Fruit fly (Drosophila melanogaster) whole organism, embryonic: Measurements from ENCODE around the gene HtrA2.
A peak's percentile ranks its signal among the peaks of the same experiment; 100 is the strongest.

ENCODE experiments used
- ATbp ChIP-seq: fragments of 200-800 bp; sonication (Bioruptor generic); optimal IDR thresholded peaks from 2 replicates; lab custom pipeline; 2017; ENCODE audit warnings: missing biosample characterization, mild to moderate bottlenecking, missing genetic modification characterization, missing genetic modification reagents
- CG11560 ChIP-seq: fragments of 200-800 bp; sonication (Bioruptor generic); IDR thresholded peaks from 3 replicates; pipeline ENCODE4 v1.3.6; 2022; ENCODE audit warnings: missing biosample characterization, missing genetic modification characterization
- CG11696 ChIP-seq: fragments of 200-800 bp; sonication (Bioruptor generic); IDR thresholded peaks from 2 replicates; pipeline ENCODE4 v1.3.6; 2022; ENCODE audit warnings: missing biosample characterization, missing genetic modification characterization
- CG12155 ChIP-seq: fragments of 200-800 bp; sonication (Bioruptor generic); optimal IDR thresholded peaks from 3 replicates; lab custom pipeline; 2016; ENCODE audit warnings: missing biosample characterization, missing genetic modification characterization
- CG15696 ChIP-seq: fragments of 200-800 bp; sonication (Bioruptor generic); optimal IDR thresholded peaks from 2 replicates; lab custom pipeline; 2019; ENCODE audit warnings: missing biosample characterization, mild to moderate bottlenecking, missing genetic modification characterization, moderate library complexity
- CG16815 ChIP-seq: fragments of 200-800 bp; sonication (Bioruptor generic); optimal IDR thresholded peaks from 3 replicates; lab custom pipeline; 2017; ENCODE audit warnings: missing biosample characterization, mild to moderate bottlenecking, missing genetic modification characterization
- CG17802 ChIP-seq: fragments of 200-800 bp; sonication (Bioruptor generic); optimal IDR thresholded peaks from 2 replicates; lab custom pipeline; 2018; ENCODE audit warnings: missing biosample characterization, mild to moderate bottlenecking, missing genetic modification characterization, moderate library complexity
- CG18599 ChIP-seq: fragments of 200-800 bp; sonication (Bioruptor generic); optimal IDR thresholded peaks from 3 replicates; lab custom pipeline; 2017; ENCODE audit warnings: missing biosample characterization, missing genetic modification characterization, mild to moderate bottlenecking, moderate library complexity, missing genetic modification reagents
- CG2120 ChIP-seq: fragments of 200-800 bp; sonication (Bioruptor generic); optimal IDR thresholded peaks from 3 replicates; lab custom pipeline; 2016; ENCODE audit warnings: missing biosample characterization, missing genetic modification characterization
- CG30403 ChIP-seq: fragments of 200-800 bp; sonication (Bioruptor generic); optimal IDR thresholded peaks from 3 replicates; lab custom pipeline; 2016; ENCODE audit warnings: missing biosample characterization, missing genetic modification characterization
- CG31365 ChIP-seq: fragments of 200-800 bp; sonication (Bioruptor generic); optimal IDR thresholded peaks from 2 replicates; lab custom pipeline; 2018; ENCODE audit warnings: missing biosample characterization, mild to moderate bottlenecking, missing genetic modification characterization
- CG34224 ChIP-seq: fragments of 200-800 bp; sonication (Bioruptor generic); IDR thresholded peaks from 3 replicates; pipeline ENCODE4 v1.3.6; 2022; ENCODE audit warnings: missing biosample characterization, missing genetic modification characterization; ENCODE audit not compliant: partially characterized antibody
- CG4360 ChIP-seq: fragments of 200-800 bp; sonication (Bioruptor generic); IDR thresholded peaks from 2 replicates; pipeline ENCODE4 v1.3.6; 2022; ENCODE audit warnings: missing biosample characterization, missing genetic modification characterization
- CG4404 ChIP-seq: fragments of 200-800 bp; sonication (Bioruptor generic); IDR thresholded peaks from 2 replicates; pipeline ENCODE4 v1.3.6; 2022; ENCODE audit warnings: missing biosample characterization, missing genetic modification characterization
- CG6654 ChIP-seq: fragments of 200-800 bp; sonication (Bioruptor generic); optimal IDR thresholded peaks from 2 replicates; lab custom pipeline; 2017; ENCODE audit warnings: missing biosample characterization, mild to moderate bottlenecking, missing genetic modification characterization
- CG7928 ChIP-seq: fragments of 200-800 bp; sonication (Bioruptor generic); optimal IDR thresholded peaks from 2 replicates; lab custom pipeline; 2017; ENCODE audit warnings: missing biosample characterization, mild to moderate bottlenecking, missing genetic modification characterization
- Chrac-16 ChIP-seq: fragments of 200-800 bp; sonication (Bioruptor generic); optimal IDR thresholded peaks from 3 replicates; lab custom pipeline; 2016; ENCODE audit warnings: missing biosample characterization, missing genetic modification characterization
- Dbx ChIP-seq: fragments of 200-800 bp; sonication (Bioruptor generic); IDR thresholded peaks from 3 replicates; pipeline ENCODE4 v1.3.6; 2022; ENCODE audit warnings: missing biosample characterization, missing genetic modification characterization
- Eip74EF ChIP-seq, 2 experiments: fragments of 200-800 bp in 1 of 2; fragments of >200 bp in 1 of 2; sonication (Bioruptor generic) in 1 of 2; optimal IDR thresholded peaks; 2 replicates each; lab custom pipeline; 2017 to 2019; ENCODE audit warnings: missing biosample characterization in 2 of 2, missing genetic modification characterization in 2 of 2, mild to moderate bottlenecking in 1 of 2, moderate library complexity in 1 of 2
- Fer2 ChIP-seq: fragments of 200-800 bp; sonication (Bioruptor generic); optimal IDR thresholded peaks from 2 replicates; lab custom pipeline; 2018; ENCODE audit warnings: missing biosample characterization, mild to moderate bottlenecking, missing genetic modification characterization, moderate library complexity
- GATAe ChIP-seq: fragments of 200-800 bp; sonication (Bioruptor generic); conservative IDR thresholded peaks from 2 replicates; pipeline ENCODE4 v1.3.6; 2022; ENCODE audit warnings: missing biosample characterization, missing genetic modification characterization
- Hey ChIP-seq: fragments of 200-800 bp; sonication (Bioruptor generic); optimal IDR thresholded peaks from 3 replicates; lab custom pipeline; 2018; ENCODE audit warnings: missing biosample characterization, mild to moderate bottlenecking, missing genetic modification characterization
- Hsf ChIP-seq: fragments of 200-800 bp; sonication (Bioruptor generic); optimal IDR thresholded peaks from 3 replicates; lab custom pipeline; 2016; ENCODE audit warnings: missing biosample characterization, missing genetic modification characterization
- Lim3 ChIP-seq: fragments of 200-800 bp; sonication (Bioruptor generic); IDR thresholded peaks from 2 replicates; pipeline ENCODE4 v1.3.6; 2022; ENCODE audit warnings: missing biosample characterization, missing genetic modification characterization
- MBD-R2 ChIP-seq: fragments of 200-800 bp; sonication (Bioruptor generic); IDR thresholded peaks from 2 replicates; pipeline ENCODE4 v1.3.6; 2022; ENCODE audit warnings: missing biosample characterization, missing genetic modification characterization
- Max ChIP-seq: fragments of 200-800 bp; sonication (Bioruptor generic); optimal IDR thresholded peaks from 2 replicates; lab custom pipeline; 2016; ENCODE audit warnings: missing biosample characterization, mild to moderate bottlenecking, missing genetic modification characterization
- Mrtf ChIP-seq: fragments of 200-800 bp; sonication (Bioruptor generic); IDR thresholded peaks from 3 replicates; pipeline ENCODE4 v1.3.6; 2022; ENCODE audit warnings: missing biosample characterization, missing genetic modification characterization
- Sox102F ChIP-seq: fragments of 200-800 bp; sonication (Bioruptor generic); optimal IDR thresholded peaks from 2 replicates; lab custom pipeline; 2018; ENCODE audit warnings: missing biosample characterization, mild to moderate bottlenecking, missing genetic modification characterization, moderate library complexity
- Sry-β ChIP-seq: fragments of 200-800 bp; sonication (Bioruptor generic); optimal IDR thresholded peaks from 2 replicates; lab custom pipeline; 2018; ENCODE audit warnings: missing biosample characterization, mild to moderate bottlenecking, missing genetic modification characterization, moderate library complexity
- Sry-δ ChIP-seq: fragments of 200-800 bp; sonication (Bioruptor generic); optimal IDR thresholded peaks from 2 replicates; lab custom pipeline; 2016; ENCODE audit warnings: missing biosample characterization, missing genetic modification characterization
- Ssrp ChIP-seq: fragments of 200-800 bp; sonication (Bioruptor generic); optimal IDR thresholded peaks from 2 replicates; lab custom pipeline; 2018; ENCODE audit warnings: missing biosample characterization, mild to moderate bottlenecking, missing genetic modification characterization, moderate library complexity
- ase ChIP-seq: fragments of 200-800 bp; sonication (Bioruptor generic); IDR thresholded peaks from 3 replicates; pipeline ENCODE4 v1.3.6; 2022; ENCODE audit warnings: missing biosample characterization, missing genetic modification characterization
- crp ChIP-seq, 2 experiments: fragments of 200-800 bp; sonication (Bioruptor generic); optimal IDR thresholded peaks; 2 replicates in 1 of 2; 3 replicates in 1 of 2; lab custom pipeline; 2017; ENCODE audit warnings: missing biosample characterization in 2 of 2, missing genetic modification characterization in 2 of 2, mild to moderate bottlenecking in 1 of 2, moderate library complexity in 1 of 2
- fru ChIP-seq: fragments of >200 bp; optimal IDR thresholded peaks from 2 replicates; lab custom pipeline; 2017
- kah ChIP-seq: fragments of 200-800 bp; sonication (Bioruptor generic); optimal IDR thresholded peaks from 2 replicates; lab custom pipeline; 2018; ENCODE audit warnings: missing biosample characterization, mild to moderate bottlenecking, missing genetic modification characterization
- lbe ChIP-seq: fragments of 200-800 bp; sonication (Bioruptor generic); optimal IDR thresholded peaks from 2 replicates; lab custom pipeline; 2016; ENCODE audit warnings: missing biosample characterization, mild to moderate bottlenecking, missing genetic modification characterization
- lola ChIP-seq, 3 experiments: fragments of >200 bp in 2 of 3; fragments of 200-800 bp in 1 of 3; sonication (Bioruptor generic) in 1 of 3; optimal IDR thresholded peaks; 2 replicates each; lab custom pipeline; 2017 to 2019; ENCODE audit warnings: missing biosample characterization in 3 of 3, missing genetic modification characterization in 3 of 3, mild to moderate bottlenecking in 1 of 3, moderate library complexity in 1 of 3
- peb ChIP-seq: fragments of 200-800 bp; sonication (Bioruptor generic); IDR thresholded peaks from 2 replicates; pipeline ENCODE4 v1.3.6; 2022; ENCODE audit warnings: missing biosample characterization, missing genetic modification characterization
- prd ChIP-seq, 3 experiments: fragments of >200 bp in 2 of 3; fragments of 200-800 bp in 1 of 3; sonication (Bioruptor generic) in 1 of 3; optimal IDR thresholded peaks in 2 of 3; IDR thresholded peaks in 1 of 3; 2 replicates in 2 of 3; 3 replicates in 1 of 3; pipeline versions ENCODE4 v1.3.6 to Lab custom; 2017 to 2022; ENCODE audit warnings: missing biosample characterization in 1 of 3, missing genetic modification characterization in 1 of 3
- pros ChIP-seq: fragments of 200-800 bp; sonication (Bioruptor generic); optimal IDR thresholded peaks from 3 replicates; lab custom pipeline; 2019; ENCODE audit warnings: missing biosample characterization, mild to moderate bottlenecking, missing genetic modification characterization, moderate library complexity
- repo ChIP-seq: fragments of 200-800 bp; sonication (Bioruptor generic); optimal IDR thresholded peaks from 2 replicates; lab custom pipeline; 2016; ENCODE audit warnings: missing biosample characterization, missing genetic modification characterization
- scrt ChIP-seq: fragments of 200-800 bp; sonication (Bioruptor generic); optimal IDR thresholded peaks from 2 replicates; lab custom pipeline; 2018; ENCODE audit warnings: missing biosample characterization, mild to moderate bottlenecking, missing genetic modification characterization, moderate library complexity
- slbo ChIP-seq: fragments of 200-800 bp; sonication (Bioruptor generic); IDR thresholded peaks from 2 replicates; pipeline ENCODE4 v1.3.6; 2022; ENCODE audit warnings: missing biosample characterization, missing genetic modification characterization
- trh ChIP-seq: fragments of 200-800 bp; sonication (Bioruptor generic); optimal IDR thresholded peaks from 2 replicates; lab custom pipeline; 2016; ENCODE audit warnings: missing biosample characterization, missing genetic modification characterization
- ttk ChIP-seq: fragments of 200-800 bp; sonication (Bioruptor generic); IDR thresholded peaks from 2 replicates; pipeline ENCODE4 v2.1.2; 2022; ENCODE audit warnings: missing biosample characterization, missing genetic modification characterization
- vfl ChIP-seq: fragments of 200-800 bp; sonication (Bioruptor generic); optimal IDR thresholded peaks from 2 replicates; lab custom pipeline; 2016; ENCODE audit warnings: missing biosample characterization, missing genetic modification characterization
- vvl ChIP-seq: fragments of 200-800 bp; sonication (Bioruptor generic); IDR thresholded peaks from 2 replicates; pipeline ENCODE4 v1.3.6; 2022; ENCODE audit warnings: missing biosample characterization, missing genetic modification characterization
- wek ChIP-seq: fragments of 200-800 bp; sonication (Bioruptor generic); optimal IDR thresholded peaks from 3 replicates; lab custom pipeline; 2018; ENCODE audit warnings: missing biosample characterization, mild to moderate bottlenecking, missing genetic modification characterization, moderate library complexity

Gene HtrA2

DNA sequence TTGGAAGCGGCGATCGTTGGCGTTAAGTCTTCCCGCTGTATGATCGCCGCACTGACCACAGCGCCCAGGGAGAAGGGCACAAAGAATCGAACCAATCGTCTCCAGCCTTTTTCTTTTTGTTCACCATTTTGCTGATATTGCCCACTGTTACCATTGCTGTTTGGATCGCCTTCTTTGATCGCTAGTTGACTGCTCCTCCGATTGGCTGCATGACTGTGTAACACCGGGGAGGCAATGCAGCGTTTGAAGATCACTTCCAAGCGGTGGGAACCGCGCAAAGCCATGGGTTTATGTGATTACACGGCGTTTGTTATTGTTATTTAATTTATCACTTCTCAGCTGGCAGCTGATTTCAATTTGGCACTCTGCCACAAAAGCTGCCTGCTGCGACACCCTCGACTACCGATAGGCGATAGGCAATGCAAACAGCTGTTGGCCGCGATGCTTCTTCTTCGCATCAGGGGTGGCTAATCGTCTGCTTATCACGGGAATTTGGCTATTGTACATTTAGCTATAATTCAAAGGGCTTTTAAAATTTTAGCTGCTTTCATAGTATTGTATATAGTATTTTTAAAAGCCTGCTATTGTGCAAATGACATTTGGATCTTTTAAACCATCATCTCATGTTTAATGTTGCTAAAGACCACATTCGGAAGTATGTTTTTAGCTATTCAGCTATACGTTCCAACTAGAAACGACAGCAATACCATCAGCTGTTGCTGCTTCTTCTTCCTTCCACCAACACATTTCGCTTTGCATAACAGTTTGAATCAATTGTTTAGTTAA is at the start of gene HtrA2, which contains the start of gene mRpL11 (continued):
- TF ChIP-seq Fer2: peak; percentile 42
- TF ChIP-seq Max: peak; percentile 72
- no peak for TF ChIP-seq prd (optimal IDR thresholded peaks at IDR 0.05; lab: Kevin White, UChicago)
- peak; percentile 66; the same call in 1 of the 3 replicates for TF ChIP-seq prd (GFP tag; IDR thresholded peaks at IDR 0.05; lab: Robert Waterston, UW)
- no peak for TF ChIP-seq CG18599
- no peak for TF ChIP-seq CG6654 (GFP tag; lab: Kevin White, UChicago)
- 0 out of 2 replicates have a peak, but pooled peaks have one; percentile 19 for TF ChIP-seq peb (GFP tag; lab: Robert Waterston, UW)
- peak; percentile 60 for TF ChIP-seq vfl (GFP tag; lab: Kevin White, UChicago)
- TF ChIP-seq Sry-δ (GFP tag; lab: Kevin White, UChicago): peak; percentile 64
- TF ChIP-seq crp (GFP tag; optimal IDR thresholded peaks at IDR 0.05; lab: Kevin White, UChicago): peak; percentile 100
- TF ChIP-seq CG17802 (tag; lab: Kevin White, UChicago): no peak
- no peak for TF ChIP-seq ttk (GFP tag; lab: Robert Waterston, UW)
- TF ChIP-seq CG11560 (tag; lab: Robert Waterston, UW): no peak
- peak; percentile 100 for TF ChIP-seq Sry-β
- TF ChIP-seq CG2120: peak; percentile 85
- TF ChIP-seq Lim3 (GFP tag; lab: Robert Waterston, UW): no peak
- TF ChIP-seq CG16815 (GFP tag; lab: Kevin White, UChicago): peak; percentile 37
- no peak for TF ChIP-seq Sox102F (GFP tag; lab: Kevin White, UChicago)
- TF ChIP-seq Hey: no peak
- no peak for TF ChIP-seq CG34224 (GFP tag; lab: Robert Waterston, UW)
- TF ChIP-seq wek: no peak
- no peak for TF ChIP-seq kah (GFP tag; lab: Kevin White, UChicago)
- peak; percentile 62 for TF ChIP-seq CG4404 (GFP tag; lab: Robert Waterston, UW)
- TF ChIP-seq lbe (GFP tag; lab: Kevin White, UChicago): no peak
- TF ChIP-seq CG7928 (GFP tag; lab: Kevin White, UChicago): peak; percentile 72
- TF ChIP-seq scrt: peak; percentile 31
- peak; percentile 76 for TF ChIP-seq CG30403 (GFP tag; lab: Kevin White, UChicago)
- TF ChIP-seq fru (lab: Kevin White, UChicago): no peak
- no peak for TF ChIP-seq Dbx (GFP tag; lab: Robert Waterston, UW)
- no peak for TF ChIP-seq trh (GFP tag; lab: Kevin White, UChicago)
- peak; percentile 52 for TF ChIP-seq CG15696 (tag; lab: Kevin White, UChicago)
- TF ChIP-seq Chrac-16: peak; percentile 57
- no peak for TF ChIP-seq Mrtf
- peak; percentile 99 for TF ChIP-seq MBD-R2
- no peak for TF ChIP-seq pros
- no peak for TF ChIP-seq GATAe (GFP tag; lab: Robert Waterston, UW)
- peak in 1 of 3 experiments; percentile 66 for TF ChIP-seq lola (GFP tag; optimal IDR thresholded peaks at IDR 0.05; lab: Kevin White, UChicago)
- peak; percentile 61 for TF ChIP-seq vvl
- no peak for TF ChIP-seq CG11696
- peak; percentile 57 for TF ChIP-seq CG12155 (GFP tag; lab: Kevin White, UChicago)
- 0 out of 3 replicates have a peak, but pooled peaks have one; percentile 10 for TF ChIP-seq ase
- TF ChIP-seq slbo: peak; percentile 76
- TF ChIP-seq repo (GFP tag; lab: Kevin White, UChicago): peak; percentile 13
- no peak for TF ChIP-seq Eip74EF (GFP tag; optimal IDR thresholded peaks at IDR 0.05; lab: Kevin White, UChicago)
- no peak for TF ChIP-seq ATbp
- TF ChIP-seq CG31365: no peak
- no peak for TF ChIP-seq CG4360 (GFP tag; lab: Robert Waterston, UW)
- TF ChIP-seq Hsf (GFP tag; lab: Kevin White, UChicago): peak; percentile 73
- TF ChIP-seq Ssrp (tag; lab: Kevin White, UChicago): peak; percentile 54
